Worm (Caenorhabditis elegans) whole organism, L2 larva: ENCODE data around the gene lgc-34.

Experiments used
- C34F6.9 ChIP-seq: fragments of 150-350 bp; optimal IDR thresholded peaks from 2 replicates; lab custom pipeline; 2014; ENCODE audit warnings: missing biosample characterization, missing genetic modification characterization
- ama-1 ChIP-seq: fragments of 150-350 bp; optimal IDR thresholded peaks from 2 replicates; lab custom pipeline; 2018; ENCODE audit warnings: inconsistent platforms
- dmd-4 ChIP-seq: sonication (generic microtip); optimal IDR thresholded peaks from 2 replicates; lab custom pipeline; 2017; ENCODE audit warnings: missing biosample characterization, missing genetic modification characterization
- lin-13 ChIP-seq: fragments of 150-350 bp; optimal IDR thresholded peaks from 2 replicates; lab custom pipeline; 2014; ENCODE audit warnings: missing biosample characterization, missing genetic modification reagents, missing genetic modification characterization
- lsy-2 ChIP-seq, 2 experiments: fragments of 150-350 bp in 1 of 2; sonication (generic microtip) in 1 of 2; optimal IDR thresholded peaks; 2 replicates each; lab custom pipeline; 2014 to 2017; ENCODE audit warnings: missing biosample characterization in 2 of 2, missing genetic modification characterization in 2 of 2
- nhr-10 ChIP-seq: sonication (generic microtip); optimal IDR thresholded peaks from 2 replicates; lab custom pipeline; 2017; ENCODE audit warnings: missing biosample characterization, missing genetic modification characterization
- nhr-11 ChIP-seq: fragments of 150-350 bp; optimal IDR thresholded peaks from 2 replicates; lab custom pipeline; 2014; ENCODE audit warnings: missing biosample characterization, missing genetic modification characterization
- nhr-129 ChIP-seq: fragments of 150-350 bp; optimal IDR thresholded peaks from 2 replicates; lab custom pipeline; 2014; ENCODE audit warnings: missing biosample characterization, missing genetic modification characterization
- nhr-237 ChIP-seq: fragments of 150-350 bp; optimal IDR thresholded peaks from 2 replicates; lab custom pipeline; 2014; ENCODE audit warnings: missing biosample characterization, missing genetic modification characterization
- nhr-25 ChIP-seq: fragments of 150-350 bp; sonication (generic microtip); optimal IDR thresholded peaks from 3 replicates; lab custom pipeline; 2014; ENCODE audit warnings: missing biosample characterization, missing genetic modification characterization
- nhr-77 ChIP-seq: fragments of 150-350 bp; optimal IDR thresholded peaks from 2 replicates; lab custom pipeline; 2014; ENCODE audit warnings: missing biosample characterization, missing genetic modification characterization
- skn-1 ChIP-seq: sonication (generic microtip); optimal IDR thresholded peaks from 2 replicates; lab custom pipeline; 2017; ENCODE audit warnings: missing biosample characterization, missing genetic modification characterization
- unc-62 ChIP-seq: fragments of 150-350 bp; optimal IDR thresholded peaks from 2 replicates; lab custom pipeline; 2014; ENCODE audit warnings: missing biosample characterization, missing genetic modification reagents, missing genetic modification characterization

ce11 chrII:515765-516164 lies 10.6 kb upstream of the lgc-34 start, which contains the start of gene mab-9:
- TF ChIP-seq nhr-77 (tag; lab: Kevin White, UChicago) (no peak), lsy-2 (tag; optimal IDR thresholded peaks at IDR 0.05; lab: Kevin White, UChicago) (no peak), unc-62 (GFP tag; lab: Kevin White, UChicago) (no peak), lin-13 (GFP tag; lab: Kevin White, UChicago) (no peak), nhr-237 (no peak), nhr-11 (no peak), C34F6.9 (tag; lab: Kevin White, UChicago) (no peak), nhr-10 (no peak), nhr-129 (no peak), dmd-4 (tag; lab: Kevin White, UChicago) (no peak), ama-1 (lab: Kevin White, UChicago) (no peak), nhr-25 (tag; lab: Kevin White, UChicago) (no peak), skn-1 (tag; lab: Kevin White, UChicago) (no peak)
